Worm (Caenorhabditis elegans) whole organism, L4/young adult: ENCODE data around the gene col-132.

Source experiments
- W03F9.2 ChIP-seq: fragments of 150-350 bp; optimal IDR thresholded peaks from 2 replicates; lab custom pipeline; 2014; ENCODE audit warnings: missing biosample characterization, missing genetic modification characterization
- dao-5 ChIP-seq: sonication (generic microtip); optimal IDR thresholded peaks from 2 replicates; lab custom pipeline; 2016; ENCODE audit warnings: missing genotype, missing genetic modification characterization, moderate library complexity, missing compliant biosample characterization
- him-1 ChIP-seq: sonication (generic microtip); optimal IDR thresholded peaks from 2 replicates; lab custom pipeline; 2016; ENCODE audit warnings: missing genotype, missing genetic modification reagents, missing genetic modification characterization, missing compliant biosample characterization

ce11 chrIV:13125999-13126398, 35.1 kb upstream of the col-132 start:
- no peak for TF ChIP-seq dao-5 (tag; lab: Kevin White, UChicago)
- no peak for TF ChIP-seq W03F9.2
- no peak for TF ChIP-seq him-1 (tag; lab: Kevin White, UChicago)
